Worm (Caenorhabditis elegans): ENCODE results near the gene D1054.10.

Gene D1054.10

ce11 chrV:10758658-10759057 lies 34.0 kb downstream of the D1054.10 start, which contains the start of gene F28H7.8:
Gene F28H7.8, plus strand, starts transcription at chrV:10758958.
- TF ChIP-seq mls-2 (tag; optimal IDR thresholded peaks at IDR 0.05) (no peak), sem-2 (GFP tag; optimal IDR thresholded peaks at IDR 0.05) (no peak), nhr-237 (tag; optimal IDR thresholded peaks at IDR 0.05) (no peak), sptf-1 (tag; optimal IDR thresholded peaks at IDR 0.05) (no peak), ceh-39 (tag; optimal IDR thresholded peaks at IDR 0.05) (no peak), blmp-1 (tag; optimal IDR thresholded peaks at IDR 0.05) (no peak), drap-1 (GFP tag; optimal IDR thresholded peaks at IDR 0.05) (no peak), unc-62 (GFP tag; optimal IDR thresholded peaks at IDR 0.05) (no peak), unc-39 (tag; optimal IDR thresholded peaks at IDR 0.05) (no peak), ceh-43 (GFP tag; optimal IDR thresholded peaks at IDR 0.05) (no peak), pha-4 (tag; optimal IDR thresholded peaks at IDR 0.05) (no peak), nhr-28 (tag; optimal IDR thresholded peaks at IDR 0.05) (no peak), nhr-76 (tag; optimal IDR thresholded peaks at IDR 0.05) (no peak), tbx-8 (GFP tag; optimal IDR thresholded peaks at IDR 0.05) (no peak), bed-3 (GFP tag; optimal IDR thresholded peaks at IDR 0.05) (no peak), nhr-2 (tag; optimal IDR thresholded peaks at IDR 0.05) (no peak), ztf-11 (tag; optimal IDR thresholded peaks at IDR 0.05) (no peak), cnd-1 (tag; optimal IDR thresholded peaks at IDR 0.05) (no peak), lin-32 (GFP tag; optimal IDR thresholded peaks at IDR 0.05) (no peak)

ce11 chrV:10757128-10757527 lies 35.5 kb downstream of the D1054.10 start:
- TF ChIP-seq unc-62 (GFP tag; optimal IDR thresholded peaks at IDR 0.05) (no peak), snpc-4 (tag; optimal IDR thresholded peaks at IDR 0.05) (no peak), M03D4.4 (tag; optimal IDR thresholded peaks at IDR 0.05) (no peak), mls-2 (tag; optimal IDR thresholded peaks at IDR 0.05) (no peak), pha-4 (tag; optimal IDR thresholded peaks at IDR 0.05) (no peak), lin-32 (GFP tag; optimal IDR thresholded peaks at IDR 0.05) (no peak), nhr-237 (tag; optimal IDR thresholded peaks at IDR 0.05) (no peak), sem-2 (GFP tag; optimal IDR thresholded peaks at IDR 0.05) (no peak), sptf-1 (tag; optimal IDR thresholded peaks at IDR 0.05) (no peak)

ce11 chrV:10756698-10757097 lies 36.0 kb downstream of the D1054.10 start, which contains the start of gene irld-6:
Gene irld-6, minus strand, starts transcription at chrV:10756798.
- TF ChIP-seq M03D4.4 (tag; optimal IDR thresholded peaks at IDR 0.05) = no peak
- TF ChIP-seq nhr-76 (tag; optimal IDR thresholded peaks at IDR 0.05) = no peak
- TF ChIP-seq blmp-1 (tag; optimal IDR thresholded peaks at IDR 0.05) = no peak
- TF ChIP-seq pha-4 (tag; optimal IDR thresholded peaks at IDR 0.05) = no peak
- no peak for TF ChIP-seq nhr-237 (tag; optimal IDR thresholded peaks at IDR 0.05)
- no peak for TF ChIP-seq unc-120 (tag; optimal IDR thresholded peaks at IDR 0.05; ENCODE audit: poor library complexity, severe bottlenecking)
- no peak for TF ChIP-seq sptf-1 (tag; optimal IDR thresholded peaks at IDR 0.05)
- no peak for TF ChIP-seq nhr-28 (tag; optimal IDR thresholded peaks at IDR 0.05)
- no peak for TF ChIP-seq zip-8 (tag; optimal IDR thresholded peaks at IDR 0.05)
- TF ChIP-seq ceh-39 (tag; optimal IDR thresholded peaks at IDR 0.05) = no peak
- TF ChIP-seq hlh-1 (tag; optimal IDR thresholded peaks at IDR 0.05) = no peak
- TF ChIP-seq ceh-83 (GFP tag; optimal IDR thresholded peaks at IDR 0.05) = no peak
- TF ChIP-seq mls-2 (tag; optimal IDR thresholded peaks at IDR 0.05) = no peak
- no peak for TF ChIP-seq lin-13 (tag; optimal IDR thresholded peaks at IDR 0.05)
- no peak for TF ChIP-seq bed-3 (GFP tag; optimal IDR thresholded peaks at IDR 0.05)
- no peak for TF ChIP-seq lin-32 (GFP tag; optimal IDR thresholded peaks at IDR 0.05)

- TF ChIP-seq nhr-237 (tag; optimal IDR thresholded peaks at IDR 0.05) (no peak), zip-8 (tag; optimal IDR thresholded peaks at IDR 0.05) (no peak), sem-2 (GFP tag; optimal IDR thresholded peaks at IDR 0.05) (no peak), ceh-39 (tag; optimal IDR thresholded peaks at IDR 0.05) (no peak)
These were observed 38.6 kb downstream of the D1054.10 start, which contains the start of gene F28H7.7 for ce11 chrV:10754050-10754449. Gene F28H7.7, minus strand, starts transcription at chrV:10754150.

- TF ChIP-seq nhr-76 (tag; optimal IDR thresholded peaks at IDR 0.05) = no peak
- no peak for TF ChIP-seq M03D4.4 (tag; optimal IDR thresholded peaks at IDR 0.05)
- no peak for TF ChIP-seq ham-2 (GFP tag; optimal IDR thresholded peaks at IDR 0.05)
- TF ChIP-seq ztf-11 (tag; optimal IDR thresholded peaks at IDR 0.05) = no peak
- TF ChIP-seq tbx-8 (GFP tag; optimal IDR thresholded peaks at IDR 0.05) = no peak
- no peak for TF ChIP-seq cnd-1 (tag; optimal IDR thresholded peaks at IDR 0.05)
- no peak for TF ChIP-seq nhr-12 (tag; optimal IDR thresholded peaks at IDR 0.05)
- TF ChIP-seq elt-3 (tag; optimal IDR thresholded peaks at IDR 0.05) = no peak
These were observed 42.0 kb downstream of the D1054.10 start, which contains the start of gene F28H7.3 for ce11 chrV:10750630-10751029. Gene F28H7.3, minus strand, starts transcription at chrV:10750788.
